Fruit fly (Drosophila melanogaster) S2 (cell line): ENCODE results near the gene CG11068.

Experiments used
- CG8478 ChIP-seq: fragments of >200 bp; optimal IDR thresholded peaks from 2 replicates; lab custom pipeline; 2018
- CTCF ChIP-seq, 2 experiments: fragments of >200 bp; optimal IDR thresholded peaks; 2 replicates each; lab custom pipeline; 2018

dm6 chrX:13954936-13955335 lies at the start of gene CG11068:
- TF ChIP-seq CG8478 (lab: Kevin White, UChicago) (no peak), CTCF (optimal IDR thresholded peaks at IDR 0.05; lab: Kevin White, UChicago) (no peak)
